Worm (Caenorhabditis elegans): ENCODE results near the gene ugt-10.

- TF ChIP-seq scrt-1 (GFP tag; IDR thresholded peaks at IDR 0.05) (no peak), ets-7 (tag; optimal IDR thresholded peaks at IDR 0.05) (no peak), ama-1 (optimal IDR thresholded peaks at IDR 0.05) (no peak), aly-1 (tag; optimal IDR thresholded peaks at IDR 0.05) (no peak)
These were observed 15.4 kb downstream of the ugt-10 start, which contains the start of gene T19H12.12 for ce11 chrV:4884490-4884889.
